Worm (Caenorhabditis elegans) whole organism, early embryonic: Measurements from ENCODE around the gene ech-9.
A peak's percentile ranks its signal among the peaks of the same experiment; 100 is the strongest.

Experiments
- aly-1 ChIP-seq: sonication (generic microtip); optimal IDR thresholded peaks from 2 replicates; lab custom pipeline; 2016; ENCODE audit warnings: missing genetic modification characterization, missing compliant biosample characterization
- ama-1 ChIP-seq: fragments of 150-350 bp; optimal IDR thresholded peaks from 2 replicates; lab custom pipeline; 2014
- ceh-36 ChIP-seq: sonication (generic microtip); optimal IDR thresholded peaks from 2 replicates; lab custom pipeline; 2016; ENCODE audit warnings: missing genetic modification characterization, inconsistent platforms, missing compliant biosample characterization
- ets-7 ChIP-seq: sonication (generic microtip); optimal IDR thresholded peaks from 2 replicates; lab custom pipeline; 2016; ENCODE audit warnings: missing genotype, missing genetic modification characterization, missing compliant biosample characterization
- flt-1 ChIP-seq: fragments of 200-800 bp; sonication (Bioruptor generic); IDR thresholded peaks from 2 replicates; pipeline ENCODE4 v1.3.6; 2022; ENCODE audit warnings: missing genetic modification characterization, missing compliant biosample characterization
- hmbx-1 ChIP-seq: sonication (generic microtip); optimal IDR thresholded peaks from 2 replicates; lab custom pipeline; 2016; ENCODE audit warnings: mild to moderate bottlenecking, missing genetic modification characterization, missing compliant biosample characterization
- hmg-4 ChIP-seq: fragments of 200-800 bp; sonication (Bioruptor generic); optimal IDR thresholded peaks from 2 replicates; lab custom pipeline; 2018; ENCODE audit warnings: mild to moderate bottlenecking, missing genetic modification characterization, missing compliant biosample characterization
- pes-1 ChIP-seq: fragments of 200-800 bp; sonication (Bioruptor generic); IDR thresholded peaks from 2 replicates; pipeline ENCODE4 v1.3.6; 2022; ENCODE audit warnings: missing genetic modification reagents, missing genetic modification characterization, missing compliant biosample characterization
- scrt-1 ChIP-seq: fragments of 200-800 bp; sonication (Bioruptor generic); IDR thresholded peaks from 2 replicates; pipeline ENCODE4 v1.3.6; 2022; ENCODE audit warnings: missing genetic modification characterization, missing compliant biosample characterization
- sea-1 ChIP-seq: fragments of 200-800 bp; sonication (Bioruptor generic); conservative IDR thresholded peaks from 2 replicates; pipeline ENCODE4 v1.3.6; 2022; ENCODE audit warnings: missing genetic modification characterization, missing compliant biosample characterization
- tbx-11 ChIP-seq: fragments of 200-800 bp; sonication (Bioruptor generic); IDR thresholded peaks from 2 replicates; pipeline ENCODE4 v1.3.6; 2022; ENCODE audit warnings: missing genetic modification characterization, missing compliant biosample characterization
- tbx-37 ChIP-seq: fragments of 200-800 bp; sonication (Bioruptor generic); conservative IDR thresholded peaks from 2 replicates; pipeline ENCODE4 v1.3.6; 2022; ENCODE audit warnings: missing genetic modification reagents, missing genetic modification characterization, missing compliant biosample characterization
- tra-4 ChIP-seq: sonication (generic microtip); optimal IDR thresholded peaks from 2 replicates; lab custom pipeline; 2017; ENCODE audit warnings: missing genetic modification characterization, missing compliant biosample characterization

DNA sequence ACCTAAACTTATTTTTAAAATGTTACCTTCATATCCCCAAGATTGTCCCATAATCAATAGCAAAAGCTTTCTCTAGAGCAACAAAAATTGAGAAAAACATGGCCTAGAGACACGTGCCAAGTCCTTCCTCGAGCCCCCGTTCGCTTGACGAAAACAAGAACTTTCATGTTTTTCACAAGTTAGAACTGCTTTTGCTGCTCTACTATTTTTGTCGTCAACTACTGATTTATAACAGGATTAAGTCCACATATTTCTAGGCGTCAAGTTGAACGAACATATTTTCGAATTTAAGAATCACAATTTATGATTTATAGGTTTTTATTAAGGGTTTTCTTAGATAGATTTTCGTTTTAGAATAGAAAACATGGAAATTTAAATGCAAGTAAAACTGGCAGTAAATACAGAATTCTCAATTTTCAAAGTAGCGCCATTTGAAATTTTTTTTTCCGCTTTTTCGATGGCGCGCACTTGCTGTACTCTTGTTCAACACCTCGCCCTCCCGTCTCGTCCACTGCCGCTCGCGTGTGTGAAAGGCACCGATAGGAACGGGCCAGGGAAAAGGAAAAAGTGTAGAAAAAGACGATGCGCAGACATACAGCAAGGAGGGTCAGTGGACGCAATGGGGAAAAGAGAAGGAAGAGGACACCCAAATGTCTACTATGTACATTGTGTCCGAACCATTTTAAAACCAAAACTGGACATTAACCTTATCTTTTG lies 49.2 kb upstream of the ech-9 start, which contains the start of gene rad-51:
- peak; percentile 37 for TF ChIP-seq aly-1 (tag; lab: Kevin White, UChicago)
- TF ChIP-seq hmg-4 (GFP tag; lab: Kevin White, UChicago), result peak; percentile 44
- no peak for TF ChIP-seq tra-4 (tag; lab: Kevin White, UChicago)
- TF ChIP-seq hmbx-1, result no peak
- TF ChIP-seq scrt-1 (GFP tag; lab: Robert Waterston, UW), result no peak
- no peak for TF ChIP-seq ets-7 (tag; lab: Kevin White, UChicago)
- no peak for TF ChIP-seq tbx-37 (GFP tag; lab: Robert Waterston, UW)
- TF ChIP-seq ama-1, result no peak
- TF ChIP-seq sea-1 (GFP tag; lab: Robert Waterston, UW), result no peak
- TF ChIP-seq tbx-11 (GFP tag; lab: Robert Waterston, UW), result no peak
- TF ChIP-seq pes-1 (GFP tag; lab: Robert Waterston, UW), result no peak
- TF ChIP-seq flt-1 (GFP tag; lab: Robert Waterston, UW), result no peak
- no peak for TF ChIP-seq ceh-36 (tag; lab: Kevin White, UChicago)
